Worm (Caenorhabditis elegans) whole organism, L1 larva: Measurements from ENCODE around the gene str-188.

Experiments used
- C04F5.9 ChIP-seq: sonication (generic microtip); optimal IDR thresholded peaks from 2 replicates; lab custom pipeline; 2016; ENCODE audit warnings: missing genetic modification characterization, missing compliant biosample characterization
- alr-1 ChIP-seq: fragments of 200-800 bp; sonication (Bioruptor generic); optimal IDR thresholded peaks from 2 replicates; lab custom pipeline; 2018; ENCODE audit warnings: borderline replicate concordance, mild to moderate bottlenecking, missing genetic modification characterization, missing compliant biosample characterization
- aly-2 ChIP-seq: fragments of 150-350 bp; optimal IDR thresholded peaks from 2 replicates; lab custom pipeline; 2014; ENCODE audit warnings: missing biosample characterization, missing genetic modification characterization
- ceh-88 ChIP-seq: fragments of 200-800 bp; sonication (Bioruptor generic); IDR thresholded peaks from 2 replicates; pipeline ENCODE4 v1.3.6; 2022; ENCODE audit warnings: missing genetic modification characterization, missing compliant biosample characterization
- efl-3 ChIP-seq: fragments of 200-800 bp; sonication (Bioruptor generic); optimal IDR thresholded peaks from 2 replicates; lab custom pipeline; 2018; ENCODE audit warnings: mild to moderate bottlenecking, missing genetic modification characterization, missing compliant biosample characterization
- lin-13 ChIP-seq: fragments of 150-350 bp; optimal IDR thresholded peaks from 2 replicates; lab custom pipeline; 2014; ENCODE audit warnings: missing biosample characterization, missing genetic modification reagents, missing genetic modification characterization
- lin-15B ChIP-seq: fragments of 150-350 bp; sonication (generic microtip); optimal IDR thresholded peaks from 3 replicates; lab custom pipeline; 2014; ENCODE audit warnings: missing biosample characterization, missing genetic modification characterization
- lsy-2 ChIP-seq, 2 experiments: fragments of 150-350 bp; optimal IDR thresholded peaks; 2 replicates each; lab custom pipeline; 2014; ENCODE audit warnings: missing biosample characterization in 2 of 2, missing genetic modification characterization in 2 of 2
- skn-1 ChIP-seq: fragments of 150-350 bp; optimal IDR thresholded peaks from 2 replicates; lab custom pipeline; 2014; ENCODE audit warnings: missing biosample characterization, missing genetic modification characterization
- snu-23 ChIP-seq: sonication (generic microtip); optimal IDR thresholded peaks from 2 replicates; lab custom pipeline; 2016; ENCODE audit warnings: missing genetic modification characterization, missing compliant biosample characterization
- sptf-1 ChIP-seq: fragments of 150-350 bp; optimal IDR thresholded peaks from 2 replicates; lab custom pipeline; 2014; ENCODE audit warnings: missing biosample characterization, missing genetic modification characterization

- TF ChIP-seq ceh-88 (GFP tag; lab: Robert Waterston, UW), result no peak
- TF ChIP-seq lin-13, result no peak
- no peak for TF ChIP-seq lsy-2 (tag; optimal IDR thresholded peaks at IDR 0.05; lab: Kevin White, UChicago)
- no peak for TF ChIP-seq lin-15B (tag; lab: Kevin White, UChicago)
- no peak for TF ChIP-seq alr-1 (tag; lab: Kevin White, UChicago)
- TF ChIP-seq efl-3 (GFP tag; lab: Kevin White, UChicago), result no peak
- TF ChIP-seq aly-2 (tag; lab: Kevin White, UChicago), result no peak
- no peak for TF ChIP-seq C04F5.9 (tag; lab: Kevin White, UChicago)
- no peak for TF ChIP-seq sptf-1 (tag; lab: Kevin White, UChicago)
- TF ChIP-seq snu-23 (GFP tag; lab: Kevin White, UChicago), result no peak
- no peak for TF ChIP-seq skn-1 (tag; lab: Kevin White, UChicago)
Observed at ce11 chrV:9703549-9703948, 12.9 kb upstream of the str-188 start.
